Fruit fly (Drosophila melanogaster): ENCODE results near the gene Lgr4.

The Lgr4 gene

dm6 chrX:13131063-13131773 lies 57.7 kb downstream of the Lgr4 start (continued):
- TF ChIP-seq btn (GFP tag; optimal IDR thresholded peaks at IDR 0.05) (peak; percentile 98), CG2202 (tag; optimal IDR thresholded peaks at IDR 0.05) (peak; percentile 95), Tbp (GFP tag; optimal IDR thresholded peaks at IDR 0.05) (no peak), CG32532 (GFP tag; IDR thresholded peaks at IDR 0.05) (peak; percentile 100), CG2889 (GFP tag; IDR thresholded peaks at IDR 0.05) (peak; percentile 99), zfh1 (GFP tag; IDR thresholded peaks at IDR 0.05) (peak; percentile 100), sd (tag; optimal IDR thresholded peaks at IDR 0.05) (peak; percentile 96), CG18476 (GFP tag; optimal IDR thresholded peaks at IDR 0.05) (peak; percentile 97), so (GFP tag; IDR thresholded peaks at IDR 0.05) (peak; percentile 99), CG10654 (GFP tag; optimal IDR thresholded peaks at IDR 0.05) (peak; percentile 99), CG6654 (GFP tag; optimal IDR thresholded peaks at IDR 0.05) (peak; percentile 90), lov (optimal IDR thresholded peaks at IDR 0.05) (no peak), lov (GFP tag; IDR thresholded peaks at IDR 0.05) (peak; percentile 99), jigr1 (GFP tag; IDR thresholded peaks at IDR 0.05) (peak; percentile 98), CG16813 (GFP tag; IDR thresholded peaks at IDR 0.05; ENCODE audit: partially characterized antibody) (peak; percentile 25; the same call in 1 of the 3 replicates), gce (GFP tag; IDR thresholded peaks at IDR 0.05) (peak; percentile 99), CG34376 (GFP tag; optimal IDR thresholded peaks at IDR 0.05) (peak; percentile 99), CG43689 (GFP tag; IDR thresholded peaks at IDR 0.05) (peak; percentile 98), yki (optimal IDR thresholded peaks at IDR 0.05) (peak; percentile 93), CG3726 (GFP tag; IDR thresholded peaks at IDR 0.05) (peak; percentile 98), CG14441 (GFP tag; IDR thresholded peaks at IDR 0.05) (peak; percentile 99), CG8290 (GFP tag; optimal IDR thresholded peaks at IDR 0.05) (peak; percentile 98), CG8290 (tag; optimal IDR thresholded peaks at IDR 0.05) (peak; percentile 81 to 100), CG34422 (GFP tag; IDR thresholded peaks at IDR 0.05) (peak; percentile 99), ara (GFP tag; IDR thresholded peaks at IDR 0.05) (peak; percentile 99), nom (GFP tag; optimal IDR thresholded peaks at IDR 0.05) (peak; percentile 73), slp2 (GFP tag; optimal IDR thresholded peaks at IDR 0.05) (peak; percentile 98), Abd-B (GFP tag; optimal IDR thresholded peaks at IDR 0.05) (peak; percentile 97), fd102C (GFP tag; optimal IDR thresholded peaks at IDR 0.05) (peak; percentile 58), Elba2 (GFP tag; optimal IDR thresholded peaks at IDR 0.05) (peak; percentile 70), CG17385 (GFP tag; optimal IDR thresholded peaks at IDR 0.05) (peak; percentile 97), ttk (GFP tag; IDR thresholded peaks at IDR 0.05) (peak; percentile 100), CG33213 (GFP tag; optimal IDR thresholded peaks at IDR 0.05) (peak; percentile 99), Hand (GFP tag; optimal IDR thresholded peaks at IDR 0.05) (peak; percentile 98), MESR4 (GFP tag; optimal IDR thresholded peaks at IDR 0.05) (peak; percentile 84), schlank (tag; optimal IDR thresholded peaks at IDR 0.05) (peak; percentile 99), gcm2 (GFP tag; optimal IDR thresholded peaks at IDR 0.05) (peak; percentile 99), dan (GFP tag; IDR thresholded peaks at IDR 0.05) (peak; percentile 94), ab (GFP tag; optimal IDR thresholded peaks at IDR 0.05) (peak; percentile 99), CG13894 (tag; optimal IDR thresholded peaks at IDR 0.05) (peak; percentile 99), Usf (GFP tag; optimal IDR thresholded peaks at IDR 0.05) (peak; percentile 99), Sox100B (GFP tag; optimal IDR thresholded peaks at IDR 0.05) (peak; percentile 94), psq (GFP tag; optimal IDR thresholded peaks at IDR 0.05) (peak; percentile 93), peb (GFP tag; IDR thresholded peaks at IDR 0.05) (peak; percentile 97), chm (GFP tag; IDR thresholded peaks at IDR 0.05) (peak; percentile 100), CG18011 (GFP tag; optimal IDR thresholded peaks at IDR 0.05) (peak; percentile 93), Nf-YA (GFP tag; IDR thresholded peaks at IDR 0.05) (peak; percentile 97), gro (GFP tag; optimal IDR thresholded peaks at IDR 0.05) (peak; percentile 99), CG15011 (GFP tag; optimal IDR thresholded peaks at IDR 0.05) (peak; percentile 97), wdn (GFP tag; IDR thresholded peaks at IDR 0.05) (peak; percentile 99), bbx (GFP tag; IDR thresholded peaks at IDR 0.05; ENCODE audit: partially characterized antibody) (peak; percentile 47; the same call in 1 of the 2 replicates)

Measured in whole organism, embryonic.